Fruit fly (Drosophila melanogaster): ENCODE measurements around the gene Rpt5.

dm6 chr3R:23711195-23711594 lies 41.5 kb upstream of the Rpt5 start, which contains the start of gene CG10300:
- TF ChIP-seq EcR (GFP tag; optimal IDR thresholded peaks at IDR 0.05), result no peak
- TF ChIP-seq psq (optimal IDR thresholded peaks at IDR 0.05), result no peak

All from whole organism.